Fruit fly (Drosophila melanogaster): ENCODE measurements around the gene MED6.
A peak's percentile ranks its signal among the peaks of the same experiment; 100 is the strongest.

Gene MED6

DNA sequence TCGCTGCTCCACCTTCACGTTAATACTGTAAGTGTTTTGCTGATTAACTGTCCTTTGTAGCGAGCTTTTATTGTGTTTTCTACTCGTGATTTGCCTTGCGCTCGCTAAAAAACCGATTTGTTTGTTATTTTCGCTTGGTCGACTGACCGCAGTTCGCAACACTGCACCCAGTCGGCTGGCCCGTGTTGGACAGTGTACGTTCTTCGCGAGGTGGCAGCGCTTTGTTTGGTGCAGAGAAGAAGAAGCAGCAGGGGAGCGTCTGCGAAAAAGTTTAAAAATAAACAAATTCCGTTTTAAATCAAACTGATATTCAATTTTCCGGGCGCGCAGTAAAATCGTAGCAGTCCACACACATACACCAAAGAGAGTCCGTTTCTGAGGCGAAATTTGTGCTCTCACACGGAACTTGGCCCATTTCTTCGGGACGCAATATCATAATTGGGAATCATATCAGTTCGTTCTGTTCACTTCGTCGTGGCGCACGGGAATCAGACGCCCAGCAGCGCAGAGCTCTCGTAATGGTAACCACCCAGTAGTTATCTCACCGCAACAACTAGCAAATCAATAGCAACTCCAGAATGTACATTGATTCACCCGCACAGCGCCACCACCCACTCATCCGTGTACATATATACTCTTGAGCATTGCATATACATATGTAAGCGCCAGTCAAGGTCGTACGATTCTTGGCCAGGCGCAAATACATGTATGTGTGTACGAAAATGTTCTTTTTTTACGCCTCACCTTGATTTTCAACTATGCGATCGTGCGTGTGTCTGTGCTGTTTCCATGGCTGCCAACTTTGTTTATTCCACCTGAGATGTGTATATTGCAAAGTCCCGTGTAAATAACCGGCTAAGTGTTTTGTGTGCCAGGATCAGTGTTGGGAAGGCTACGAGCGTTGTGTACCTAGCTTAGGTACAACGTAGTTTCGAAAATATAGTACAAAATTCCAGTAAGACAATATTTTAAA is 878 bp downstream of the MED6 start, which contains the start of gene Naa80 (continued):
- no peak; the same call in 1 of the 2 replicates for TF ChIP-seq unc-4 (GFP tag; IDR thresholded peaks at IDR 0.05; ENCODE audit: partially characterized antibody)
- TF ChIP-seq bigmax (GFP tag; optimal IDR thresholded peaks at IDR 0.05) = peak; percentile 40
- peak; percentile 16 for TF ChIP-seq dmrt11E (tag; optimal IDR thresholded peaks at IDR 0.05)
- no peak for TF ChIP-seq Eip74EF (GFP tag; optimal IDR thresholded peaks at IDR 0.05)
- peak; percentile 71 for TF ChIP-seq nom (GFP tag; optimal IDR thresholded peaks at IDR 0.05)
- peak; percentile 11 for TF ChIP-seq CG18262 (tag; optimal IDR thresholded peaks at IDR 0.05)
- 0 out of 2 replicates have a peak, but pooled peaks have one; percentile 11 for TF ChIP-seq CG4404 (GFP tag; IDR thresholded peaks at IDR 0.05)
- TF ChIP-seq mld (GFP tag; IDR thresholded peaks at IDR 0.05; ENCODE audit: partially characterized antibody) = no peak
- TF ChIP-seq B-H1 (GFP tag; IDR thresholded peaks at IDR 0.05) = no peak
- no peak for TF ChIP-seq ATbp (GFP tag; optimal IDR thresholded peaks at IDR 0.05)
- peak; percentile 31 for TF ChIP-seq kah (GFP tag; optimal IDR thresholded peaks at IDR 0.05)
- TF ChIP-seq ase (GFP tag; IDR thresholded peaks at IDR 0.05) = 0 out of 3 replicates have a peak, but pooled peaks have one; percentile 34
- TF ChIP-seq Rfx (GFP tag; IDR thresholded peaks at IDR 0.05) = peak; percentile 88
- TF ChIP-seq crp (GFP tag; optimal IDR thresholded peaks at IDR 0.05) = peak in 1 of 2 experiments; percentile 45
- peak; percentile 81 for TF ChIP-seq MESR4 (GFP tag; optimal IDR thresholded peaks at IDR 0.05)
- TF ChIP-seq gsb (GFP tag; IDR thresholded peaks at IDR 0.05) = no peak; the same call in 1 of the 2 replicates
- peak; percentile 35 for TF ChIP-seq Camta (GFP tag; optimal IDR thresholded peaks at IDR 0.05)
- peak; percentile 28 for TF ChIP-seq phol (tag; optimal IDR thresholded peaks at IDR 0.05)
- peak; percentile 15; the same call in 1 of the 3 replicates for TF ChIP-seq CG2199 (GFP tag; IDR thresholded peaks at IDR 0.05)
- peak; percentile 78 for TF ChIP-seq Dbx (GFP tag; IDR thresholded peaks at IDR 0.05)
- TF ChIP-seq emc (GFP tag; optimal IDR thresholded peaks at IDR 0.05) = peak; percentile 32
- TF ChIP-seq CG18619 (GFP tag; optimal IDR thresholded peaks at IDR 0.05) = peak; percentile 54
- peak; percentile 58 for TF ChIP-seq ewg (GFP tag; optimal IDR thresholded peaks at IDR 0.05)
- peak; percentile 51; the same call in 1 of the 3 replicates for TF ChIP-seq dysf (GFP tag; IDR thresholded peaks at IDR 0.05)
- peak; percentile 95 for TF ChIP-seq Ets65A (GFP tag)
- peak; percentile 45 for TF ChIP-seq Fer3 (tag; optimal IDR thresholded peaks at IDR 0.05)
- TF ChIP-seq zen (tag; optimal IDR thresholded peaks at IDR 0.05) = peak; percentile 15
- peak; percentile 50 for TF ChIP-seq CG34376 (GFP tag; optimal IDR thresholded peaks at IDR 0.05)
- TF ChIP-seq dm (GFP tag; optimal IDR thresholded peaks at IDR 0.05) = peak; percentile 67
- TF ChIP-seq slp2 (GFP tag; optimal IDR thresholded peaks at IDR 0.05) = peak; percentile 6
- peak; percentile 12 to 72 for TF ChIP-seq chif (GFP tag; optimal IDR thresholded peaks at IDR 0.05)
- peak; percentile 59; the same call in 1 of the 2 replicates for TF ChIP-seq Xrp1 (GFP tag; IDR thresholded peaks at IDR 0.05)
- TF ChIP-seq CG4707 (GFP tag; optimal IDR thresholded peaks at IDR 0.05) = peak; percentile 7
- peak; percentile 58; the same call in 1 of the 2 replicates for TF ChIP-seq E2f1 (GFP tag; IDR thresholded peaks at IDR 0.05)
- peak; percentile 56 for TF ChIP-seq CG13894 (tag; optimal IDR thresholded peaks at IDR 0.05)
- TF ChIP-seq CG2875 (GFP tag; optimal IDR thresholded peaks at IDR 0.05) = no peak
- peak; percentile 51 for TF ChIP-seq CG10654 (GFP tag; optimal IDR thresholded peaks at IDR 0.05)
- TF ChIP-seq CG12071 (GFP tag; optimal IDR thresholded peaks at IDR 0.05) = peak; percentile 32
- TF ChIP-seq kay (GFP tag; optimal IDR thresholded peaks at IDR 0.05) = peak; percentile 71
- TF ChIP-seq sr (GFP tag; IDR thresholded peaks at IDR 0.05) = no peak
- TF ChIP-seq pan (optimal IDR thresholded peaks at IDR 0.05) = no peak
- TF ChIP-seq pan (GFP tag; optimal IDR thresholded peaks at IDR 0.05 in 1 of 2, IDR thresholded peaks at IDR 0.05 in 1 of 2) = peak in 1 of 2 experiments; percentile 54
- peak; percentile 63 for TF ChIP-seq HLHmδ (GFP tag; optimal IDR thresholded peaks at IDR 0.05)
- TF ChIP-seq gt (GFP tag; IDR thresholded peaks at IDR 0.05) = no peak
- TF ChIP-seq CG18764 (GFP tag; optimal IDR thresholded peaks at IDR 0.05) = peak; percentile 34
- no peak for TF ChIP-seq CG15073 (GFP tag; optimal IDR thresholded peaks at IDR 0.05)
- peak; percentile 60 for TF ChIP-seq CG9817 (tag; optimal IDR thresholded peaks at IDR 0.05)
